Fruit fly (Drosophila melanogaster): ENCODE measurements around the gene zfh1.
A peak's percentile ranks its signal among the peaks of the same experiment; 100 is the strongest.

Gene zfh1

dm6 chr3R:30806490-30807195 is 40.9 kb downstream of the zfh1 start, which contains the start of the genes wts and dj-1beta (continued):
- TF ChIP-seq CG3838 (GFP tag; optimal IDR thresholded peaks at IDR 0.05): no peak
- no peak for TF ChIP-seq dmrt11E (tag; optimal IDR thresholded peaks at IDR 0.05)
- TF ChIP-seq CG30403 (GFP tag; optimal IDR thresholded peaks at IDR 0.05): no peak
- TF ChIP-seq CG3847 (GFP tag; IDR thresholded peaks at IDR 0.05): peak; percentile 38; the same call in 1 of the 2 replicates
- TF ChIP-seq Tbp (GFP tag; optimal IDR thresholded peaks at IDR 0.05): no peak
- no peak for TF ChIP-seq lbe (GFP tag; optimal IDR thresholded peaks at IDR 0.05)
- TF ChIP-seq CG12659 (GFP tag; optimal IDR thresholded peaks at IDR 0.05): peak; percentile 43
- peak; percentile 35; the same call in 1 of the 2 replicates for TF ChIP-seq Rfx (GFP tag; IDR thresholded peaks at IDR 0.05)
- TF ChIP-seq her (GFP tag; optimal IDR thresholded peaks at IDR 0.05): peak; percentile 99
- no peak for TF ChIP-seq Mad (GFP tag; optimal IDR thresholded peaks at IDR 0.05)
- no peak for TF ChIP-seq CG12155 (GFP tag; optimal IDR thresholded peaks at IDR 0.05)
- peak; percentile 42 for TF ChIP-seq CoRest (tag; optimal IDR thresholded peaks at IDR 0.05)
- no peak for TF ChIP-seq Stat92E (GFP tag; optimal IDR thresholded peaks at IDR 0.05)
- TF ChIP-seq CG4820 (GFP tag; optimal IDR thresholded peaks at IDR 0.05): no peak
- TF ChIP-seq CG31388 (GFP tag; optimal IDR thresholded peaks at IDR 0.05): no peak
- TF ChIP-seq corto (GFP tag; optimal IDR thresholded peaks at IDR 0.05): no peak
- no peak for TF ChIP-seq CG17912 (GFP tag; optimal IDR thresholded peaks at IDR 0.05)
- TF ChIP-seq Bgb (GFP tag; IDR thresholded peaks at IDR 0.05; ENCODE audit: partially characterized antibody): peak; percentile 97
- TF ChIP-seq sim (GFP tag; IDR thresholded peaks at IDR 0.05): no peak
- TF ChIP-seq Myb (GFP tag; optimal IDR thresholded peaks at IDR 0.05): no peak
- TF ChIP-seq sug (tag; optimal IDR thresholded peaks at IDR 0.05): no peak
- no peak for TF ChIP-seq chif (GFP tag; optimal IDR thresholded peaks at IDR 0.05)
- no peak for TF ChIP-seq CG4282 (GFP tag; optimal IDR thresholded peaks at IDR 0.05)
- TF ChIP-seq sna (GFP tag; IDR thresholded peaks at IDR 0.05; ENCODE audit: partially characterized antibody): peak; percentile 87
- TF ChIP-seq HHEX (GFP tag; optimal IDR thresholded peaks at IDR 0.05): no peak
- no peak for TF ChIP-seq Atf6 (GFP tag; IDR thresholded peaks at IDR 0.05)
- TF ChIP-seq CG1792 (GFP tag; optimal IDR thresholded peaks at IDR 0.05): no peak
- TF ChIP-seq insv (GFP tag; optimal IDR thresholded peaks at IDR 0.05): peak in 1 of 2 experiments; percentile 66
- TF ChIP-seq usp (GFP tag; optimal IDR thresholded peaks at IDR 0.05): no peak
- TF ChIP-seq Mrtf (GFP tag; IDR thresholded peaks at IDR 0.05): no peak
- peak; percentile 26; the same call in 1 of the 2 replicates for TF ChIP-seq CG31441 (GFP tag; IDR thresholded peaks at IDR 0.05)
- no peak for TF ChIP-seq CG10462 (GFP tag; optimal IDR thresholded peaks at IDR 0.05)
- TF ChIP-seq CG15073 (GFP tag; optimal IDR thresholded peaks at IDR 0.05): no peak
- TF ChIP-seq CG10565 (GFP tag; optimal IDR thresholded peaks at IDR 0.05): no peak
- TF ChIP-seq Meics (GFP tag; optimal IDR thresholded peaks at IDR 0.05): no peak
- no peak for TF ChIP-seq CG5180 (GFP tag; optimal IDR thresholded peaks at IDR 0.05)
- TF ChIP-seq eyg (GFP tag; optimal IDR thresholded peaks at IDR 0.05): no peak
- TF ChIP-seq cas (GFP tag; IDR thresholded peaks at IDR 0.05): no peak
- TF ChIP-seq H15 (GFP tag; IDR thresholded peaks at IDR 0.05): no peak
- peak; percentile 89 for TF ChIP-seq CG3995 (GFP tag; optimal IDR thresholded peaks at IDR 0.05)
- TF ChIP-seq jing (GFP tag; optimal IDR thresholded peaks at IDR 0.05): no peak
- TF ChIP-seq CG6791 (GFP tag; IDR thresholded peaks at IDR 0.05; ENCODE audit: partially characterized antibody): peak; percentile 97
- TF ChIP-seq luna (GFP tag; optimal IDR thresholded peaks at IDR 0.05): no peak
- no peak for TF ChIP-seq CG7745 (tag; optimal IDR thresholded peaks at IDR 0.05)
- TF ChIP-seq B-H2 (GFP tag; optimal IDR thresholded peaks at IDR 0.05): no peak
- no peak for TF ChIP-seq wdn (GFP tag; IDR thresholded peaks at IDR 0.05)
- TF ChIP-seq CG43689 (GFP tag; IDR thresholded peaks at IDR 0.05): no peak
- no peak for TF ChIP-seq CG12236 (GFP tag; optimal IDR thresholded peaks at IDR 0.05)
- TF ChIP-seq sens (GFP tag): peak; percentile 72
- no peak for TF ChIP-seq so (GFP tag; IDR thresholded peaks at IDR 0.05)
- no peak for TF ChIP-seq Max (GFP tag; optimal IDR thresholded peaks at IDR 0.05)
